Worm (Caenorhabditis elegans): ENCODE measurements around the gene Y54G2A.48.
"Not testable (repeated sequence)": the region's sequence is repeated elsewhere in the genome, so short reads cannot be mapped to it uniquely, and the experiment has no call there.

The Y54G2A.48 gene

DNA sequence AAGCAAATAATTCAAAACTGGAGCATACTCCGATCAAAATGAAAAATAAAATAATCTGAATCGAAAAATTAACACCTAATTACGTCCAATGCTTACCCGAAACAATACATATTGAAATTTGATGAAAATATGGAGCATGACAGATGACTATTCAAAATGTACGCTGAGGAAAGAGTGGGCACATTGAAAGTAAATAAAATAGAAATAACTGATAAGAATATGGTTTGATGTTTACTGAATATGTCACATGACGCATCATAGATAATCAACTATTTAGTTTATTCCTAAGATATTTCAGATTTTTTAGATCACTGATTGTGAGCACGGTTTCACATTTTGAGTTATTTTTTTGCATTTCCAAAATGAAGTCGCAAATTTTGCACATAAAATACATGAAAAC, 34.1 kb downstream of the Y54G2A.48 start, which contains the start of gene Y54G2A.52:
Y54G2A.52 (minus strand) TSS at position 348 of the 400 bp plus-strand sequence.
- no peak for TF ChIP-seq T22C8.4 (GFP tag; IDR thresholded peaks at IDR 0.05)

DNA sequence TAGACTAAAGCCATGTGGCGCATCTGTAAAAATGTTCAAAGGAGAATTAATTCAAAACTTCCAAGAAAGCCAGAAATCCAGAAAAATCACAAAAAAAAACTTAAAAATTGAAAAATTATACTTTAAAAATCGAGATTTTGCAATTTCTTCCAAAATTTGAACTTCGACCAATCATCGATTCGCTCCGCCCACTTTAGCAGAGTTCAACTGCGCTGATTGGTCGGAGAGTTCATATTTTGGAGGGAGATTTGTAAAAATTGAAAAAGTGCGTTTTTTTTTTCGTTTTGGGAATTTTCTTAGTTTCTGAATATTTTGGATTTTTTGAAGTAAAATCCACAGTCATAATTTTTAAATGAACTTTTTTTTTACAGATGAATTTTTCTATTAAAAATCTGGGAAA, 38.5 kb downstream of the Y54G2A.48 start:
- no peak for TF ChIP-seq ztf-23 (GFP tag; IDR thresholded peaks at IDR 0.05)

DNA sequence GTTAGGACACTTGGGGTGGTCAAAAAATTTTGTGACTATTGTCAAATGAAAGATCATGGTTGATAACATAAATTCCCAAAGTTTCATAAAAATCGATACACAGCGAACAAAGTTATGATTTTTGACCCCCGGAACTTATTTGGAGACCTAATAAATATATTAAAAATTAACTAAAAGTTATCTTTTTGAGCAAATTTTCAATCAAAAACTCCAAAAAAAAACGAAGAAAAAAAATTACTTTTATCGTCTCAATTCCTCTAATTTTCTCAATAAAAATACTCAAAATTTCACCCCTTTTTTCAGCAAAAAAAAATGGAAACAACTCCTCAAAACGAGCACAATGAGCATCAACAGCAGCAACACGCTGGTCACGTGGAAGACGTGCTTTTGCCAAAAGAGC, 44.1 kb downstream of the Y54G2A.48 start, which contains the start of gene atln-1:
atln-1 (plus strand) TSS at position 301 of the 400 bp plus-strand sequence.
- not testable (repeated sequence) for TF ChIP-seq ztf-23 (GFP tag; IDR thresholded peaks at IDR 0.05); cog-1 (tag; optimal IDR thresholded peaks at IDR 0.05); tab-1 (GFP tag; IDR thresholded peaks at IDR 0.05)

DNA sequence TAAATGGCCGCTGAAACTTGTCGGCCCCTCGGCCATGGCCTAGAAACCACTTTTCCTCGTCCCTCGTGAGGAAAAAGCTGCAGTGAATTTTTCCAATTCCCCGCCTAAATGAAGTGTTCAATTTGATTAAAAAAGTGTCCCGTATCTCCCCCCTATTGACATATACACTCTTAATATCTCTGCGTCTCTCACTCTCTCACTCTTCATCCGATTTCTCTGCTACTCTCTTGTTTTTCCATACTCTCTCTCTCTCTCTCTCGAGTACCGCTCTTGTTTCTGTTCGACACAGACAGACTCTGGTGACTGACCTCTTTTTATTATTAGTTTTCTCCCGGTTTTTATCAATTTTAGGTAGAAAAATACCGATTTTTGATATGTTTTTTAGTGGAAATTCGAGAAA, 47.4 kb downstream of the Y54G2A.48 start:
- no peak for TF ChIP-seq T22C8.4 (GFP tag; IDR thresholded peaks at IDR 0.05)
- no peak for TF ChIP-seq med-1 (GFP tag; optimal IDR thresholded peaks at IDR 0.05; ENCODE audit: insufficient read depth)
- no peak for TF ChIP-seq ztf-29 (GFP tag; IDR thresholded peaks at IDR 0.05)
- TF ChIP-seq klf-2 (GFP tag; conservative IDR thresholded peaks at IDR 0.05): no peak

DNA sequence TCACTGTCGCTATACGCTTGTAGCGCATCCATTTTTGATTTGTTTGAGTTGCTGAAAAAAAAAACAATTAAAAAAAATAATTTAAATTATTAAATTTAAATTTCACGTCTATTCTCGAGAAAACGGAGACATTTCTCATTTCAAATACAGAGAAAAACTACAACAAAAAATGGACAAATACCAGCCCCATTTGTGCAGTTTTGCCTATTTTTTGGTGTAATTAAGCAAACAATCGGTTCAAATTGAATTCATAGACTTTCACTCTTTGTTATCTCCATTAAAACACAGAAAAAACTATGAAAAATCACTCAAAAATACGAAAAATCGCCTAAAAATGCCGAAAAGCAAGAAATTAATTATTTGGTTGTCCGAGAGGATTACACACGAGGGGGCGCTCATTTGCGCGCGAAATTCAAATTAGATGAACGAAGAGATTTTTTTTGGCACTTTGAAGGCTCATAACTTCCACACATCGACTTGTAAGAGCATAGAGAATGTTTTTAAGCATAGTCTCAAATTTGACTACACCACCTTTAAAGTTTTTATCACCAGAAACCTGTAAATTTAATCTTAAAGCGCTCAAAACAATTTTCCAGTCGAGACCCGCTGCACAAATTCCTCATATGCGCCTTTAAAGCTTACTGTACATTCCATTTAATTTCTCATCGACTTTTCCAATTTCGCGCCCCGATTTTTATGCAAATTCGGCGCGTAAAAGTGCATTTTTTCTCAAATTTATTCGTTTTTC, 49.5 kb downstream of the Y54G2A.48 start, which contains the start of gene Y54G2A.12:
Y54G2A.12 (minus strand) TSS at position 51 of the 748 bp plus-strand sequence.
- TF ChIP-seq ztf-29 (GFP tag; IDR thresholded peaks at IDR 0.05) (no peak), med-1 (GFP tag; optimal IDR thresholded peaks at IDR 0.05; ENCODE audit: insufficient read depth) (no peak), klf-2 (GFP tag; conservative IDR thresholded peaks at IDR 0.05) (no peak), ref-1 (GFP tag; conservative IDR thresholded peaks at IDR 0.05) (no peak), T22C8.4 (GFP tag; IDR thresholded peaks at IDR 0.05) (no peak), ztf-23 (GFP tag; IDR thresholded peaks at IDR 0.05) (no peak), cog-1 (tag; optimal IDR thresholded peaks at IDR 0.05) (no peak), flt-1 (GFP tag; IDR thresholded peaks at IDR 0.05) (no peak), tab-1 (GFP tag; IDR thresholded peaks at IDR 0.05) (no peak)
